Worm (Caenorhabditis elegans): ENCODE data around the gene Y38C1BA.1.

- no peak for TF ChIP-seq hmbx-1 (tag; optimal IDR thresholded peaks at IDR 0.05)
- TF ChIP-seq scrt-1 (GFP tag; IDR thresholded peaks at IDR 0.05) = no peak
- TF ChIP-seq ceh-36 (tag; optimal IDR thresholded peaks at IDR 0.05) = no peak
- no peak for TF ChIP-seq ama-1 (optimal IDR thresholded peaks at IDR 0.05)
- no peak for TF ChIP-seq flt-1 (GFP tag; IDR thresholded peaks at IDR 0.05)
- TF ChIP-seq tbx-11 (GFP tag; IDR thresholded peaks at IDR 0.05) = no peak
- TF ChIP-seq tbx-37 (GFP tag; conservative IDR thresholded peaks at IDR 0.05) = no peak
- TF ChIP-seq hmg-4 (GFP tag; optimal IDR thresholded peaks at IDR 0.05) = no peak
- no peak for TF ChIP-seq tra-4 (tag; optimal IDR thresholded peaks at IDR 0.05)
Observed at ce11 chrIV:1803882-1804281, at the start of gene Y38C1BA.1.
